Fruit fly (Drosophila melanogaster) whole organism, wandering third instar larva: ENCODE measurements around the gene aay.

Experiments used
- Abd-B ChIP-seq: fragments of >200 bp; optimal IDR thresholded peaks from 2 replicates; lab custom pipeline; 2017; ENCODE audit warnings: missing biosample characterization, missing genetic modification characterization
- CG9705 ChIP-seq: fragments of 200-800 bp; sonication (Bioruptor generic); optimal IDR thresholded peaks from 2 replicates; lab custom pipeline; 2018; ENCODE audit warnings: missing biosample characterization, mild to moderate bottlenecking, missing genetic modification characterization
- CrebA ChIP-seq: fragments of 200-800 bp; sonication (Bioruptor generic); optimal IDR thresholded peaks from 2 replicates; lab custom pipeline; 2016; ENCODE audit warnings: missing biosample characterization, mild to moderate bottlenecking, missing genetic modification characterization, borderline replicate concordance
- Dfd ChIP-seq: fragments of >200 bp; optimal IDR thresholded peaks from 2 replicates; lab custom pipeline; 2017; ENCODE audit warnings: missing biosample characterization, missing genetic modification characterization
- OdsH ChIP-seq: fragments of 200-800 bp; sonication (Bioruptor generic); optimal IDR thresholded peaks from 2 replicates; lab custom pipeline; 2016; ENCODE audit warnings: missing biosample characterization, mild to moderate bottlenecking, missing genetic modification characterization
- br ChIP-seq: fragments of 200-800 bp; sonication (Bioruptor generic); optimal IDR thresholded peaks from 2 replicates; lab custom pipeline; 2016; ENCODE audit warnings: missing biosample characterization, missing genetic modification characterization
- pan ChIP-seq: fragments of >200 bp; optimal IDR thresholded peaks from 2 replicates; lab custom pipeline; 2017
- psq ChIP-seq: fragments of 200-800 bp; sonication (Bioruptor generic); optimal IDR thresholded peaks from 3 replicates; lab custom pipeline; 2017; ENCODE audit warnings: missing biosample characterization, mild to moderate bottlenecking, missing genetic modification characterization, moderate library complexity
- rgr ChIP-seq: fragments of 200-800 bp; sonication (Bioruptor generic); optimal IDR thresholded peaks from 3 replicates; lab custom pipeline; 2016; ENCODE audit warnings: missing biosample characterization, mild to moderate bottlenecking, missing genetic modification characterization
- tai ChIP-seq: sonication (Bioruptor generic); optimal IDR thresholded peaks from 2 replicates; lab custom pipeline; 2016; ENCODE audit warnings: missing biosample characterization, missing genetic modification characterization
- woc ChIP-seq: sonication (Bioruptor generic); optimal IDR thresholded peaks from 2 replicates; lab custom pipeline; 2016; ENCODE audit warnings: missing biosample characterization, mild to moderate bottlenecking, missing genetic modification characterization

- TF ChIP-seq rgr (GFP tag; lab: Kevin White, UChicago) (no peak), CG9705 (GFP tag; lab: Kevin White, UChicago) (no peak), Dfd (GFP tag; lab: Kevin White, UChicago) (no peak), br (GFP tag; lab: Kevin White, UChicago) (no peak), psq (GFP tag; lab: Kevin White, UChicago) (no peak), tai (GFP tag; lab: Kevin White, UChicago) (no peak), OdsH (GFP tag; lab: Kevin White, UChicago) (no peak), woc (no peak), Abd-B (no peak), CrebA (GFP tag; lab: Kevin White, UChicago) (no peak), pan (no peak)
These were observed 39.7 kb downstream of the aay start for dm6 chr3L:9462794-9463193.
